Fruit fly (Drosophila melanogaster) whole organism, embryonic: ENCODE results near the gene Pi3K68D.

Experiments used
- ATbp ChIP-seq: fragments of 200-800 bp; sonication (Bioruptor generic); optimal IDR thresholded peaks from 2 replicates; lab custom pipeline; 2017; ENCODE audit warnings: missing biosample characterization, mild to moderate bottlenecking, missing genetic modification characterization, missing genetic modification reagents
- Abd-B ChIP-seq: fragments of 200-800 bp; sonication (Bioruptor generic); optimal IDR thresholded peaks from 2 replicates; lab custom pipeline; 2018; ENCODE audit warnings: missing biosample characterization, mild to moderate bottlenecking, missing genetic modification characterization, moderate library complexity
- Antp ChIP-seq: fragments of 200-800 bp; sonication (Bioruptor generic); optimal IDR thresholded peaks from 3 replicates; lab custom pipeline; 2016; ENCODE audit warnings: missing biosample characterization, missing genetic modification characterization
- Atf-2 ChIP-seq: fragments of 200-800 bp; sonication (Bioruptor generic); optimal IDR thresholded peaks from 2 replicates; lab custom pipeline; 2016; ENCODE audit warnings: missing biosample characterization, missing genetic modification characterization
- BEAF-32 ChIP-seq: fragments of 200-800 bp; sonication (Bioruptor generic); optimal IDR thresholded peaks from 3 replicates; lab custom pipeline; 2017; ENCODE audit warnings: missing biosample characterization, missing genetic modification characterization, mild to moderate bottlenecking, moderate library complexity, missing genetic modification reagents
- CG10462 ChIP-seq: fragments of 200-800 bp; sonication (Bioruptor generic); optimal IDR thresholded peaks from 2 replicates; lab custom pipeline; 2016; ENCODE audit warnings: missing biosample characterization, missing genetic modification characterization
- CG10959 ChIP-seq: fragments of 200-800 bp; sonication (Bioruptor generic); IDR thresholded peaks from 2 replicates; pipeline ENCODE4 v1.3.6; 2022; ENCODE audit warnings: missing biosample characterization, missing genetic modification characterization
- CG13287 ChIP-seq: fragments of 200-800 bp; sonication (Bioruptor generic); IDR thresholded peaks from 2 replicates; pipeline ENCODE4 v1.3.6; 2022; ENCODE audit warnings: missing biosample characterization, missing genetic modification characterization; ENCODE audit not compliant: partially characterized antibody
- CG13424 ChIP-seq: fragments of 200-800 bp; sonication (Bioruptor generic); optimal IDR thresholded peaks from 2 replicates; lab custom pipeline; 2019; ENCODE audit warnings: missing biosample characterization, mild to moderate bottlenecking, missing genetic modification characterization, moderate library complexity
- CG13775 ChIP-seq: fragments of 200-800 bp; sonication (Bioruptor generic); optimal IDR thresholded peaks from 3 replicates; lab custom pipeline; 2017; ENCODE audit warnings: missing biosample characterization, mild to moderate bottlenecking, missing genetic modification characterization
- CG14050 ChIP-seq: fragments of 200-800 bp; sonication (Bioruptor generic); IDR thresholded peaks from 3 replicates; pipeline ENCODE4 v1.3.6; 2022; ENCODE audit warnings: missing biosample characterization, missing genetic modification characterization
- CG15696 ChIP-seq: fragments of 200-800 bp; sonication (Bioruptor generic); optimal IDR thresholded peaks from 2 replicates; lab custom pipeline; 2019; ENCODE audit warnings: missing biosample characterization, mild to moderate bottlenecking, missing genetic modification characterization, moderate library complexity
- CG1647 ChIP-seq: fragments of 200-800 bp; sonication (Bioruptor generic); optimal IDR thresholded peaks from 3 replicates; lab custom pipeline; 2016; ENCODE audit warnings: missing biosample characterization, missing genetic modification characterization
- CG17328 ChIP-seq: fragments of 200-800 bp; sonication (Bioruptor generic); IDR thresholded peaks from 2 replicates; pipeline ENCODE4 v1.3.6; 2022; ENCODE audit warnings: missing biosample characterization, missing genetic modification characterization
- CG18619 ChIP-seq: fragments of 200-800 bp; sonication (Bioruptor generic); optimal IDR thresholded peaks from 3 replicates; lab custom pipeline; 2017; ENCODE audit warnings: missing biosample characterization, mild to moderate bottlenecking, missing genetic modification characterization
- CG18764 ChIP-seq: fragments of 200-800 bp; sonication (Bioruptor generic); optimal IDR thresholded peaks from 3 replicates; lab custom pipeline; 2016; ENCODE audit warnings: missing biosample characterization, missing genetic modification characterization
- CG2712 ChIP-seq: fragments of 200-800 bp; optimal IDR thresholded peaks from 3 replicates; lab custom pipeline; 2019; ENCODE audit warnings: missing biosample characterization, mild to moderate bottlenecking, missing genetic modification characterization, moderate library complexity
- CG3838 ChIP-seq: fragments of 200-800 bp; sonication (Bioruptor generic); optimal IDR thresholded peaks from 3 replicates; lab custom pipeline; 2016; ENCODE audit warnings: missing biosample characterization, missing genetic modification characterization
- CG4328 ChIP-seq: fragments of 200-800 bp; sonication (Bioruptor generic); optimal IDR thresholded peaks from 3 replicates; lab custom pipeline; 2017; ENCODE audit warnings: missing biosample characterization, missing genetic modification reagents, missing genetic modification characterization
- CG6175 ChIP-seq: fragments of 200-800 bp; sonication (Bioruptor generic); IDR thresholded peaks from 3 replicates; pipeline ENCODE4 v1.3.6; 2022; ENCODE audit warnings: missing biosample characterization, missing genetic modification characterization
- CG7556 ChIP-seq: fragments of 200-800 bp; sonication (Bioruptor generic); optimal IDR thresholded peaks from 2 replicates; lab custom pipeline; 2017; ENCODE audit warnings: missing biosample characterization, mild to moderate bottlenecking, missing genetic modification characterization
- CG8924 ChIP-seq: fragments of 200-800 bp; optimal IDR thresholded peaks from 3 replicates; lab custom pipeline; 2019; ENCODE audit warnings: missing biosample characterization, mild to moderate bottlenecking, missing genetic modification characterization, moderate library complexity
- CG9609 ChIP-seq: fragments of 200-800 bp; sonication (Bioruptor generic); optimal IDR thresholded peaks from 3 replicates; lab custom pipeline; 2016; ENCODE audit warnings: missing biosample characterization, missing genetic modification characterization
- Dip2 ChIP-seq: fragments of 200-800 bp; sonication (Bioruptor generic); IDR thresholded peaks from 2 replicates; pipeline ENCODE4 v1.3.6; 2022; ENCODE audit warnings: missing biosample characterization, missing genetic modification characterization
- GATAe ChIP-seq: fragments of 200-800 bp; sonication (Bioruptor generic); conservative IDR thresholded peaks from 2 replicates; pipeline ENCODE4 v1.3.6; 2022; ENCODE audit warnings: missing biosample characterization, missing genetic modification characterization
- HLHmδ ChIP-seq: fragments of 200-800 bp; sonication (Bioruptor generic); optimal IDR thresholded peaks from 2 replicates; lab custom pipeline; 2018; ENCODE audit warnings: missing biosample characterization, mild to moderate bottlenecking, missing genetic modification characterization, moderate library complexity
- Hmx ChIP-seq: fragments of 200-800 bp; sonication (Bioruptor generic); optimal IDR thresholded peaks from 2 replicates; lab custom pipeline; 2016; ENCODE audit warnings: missing biosample characterization, missing genetic modification characterization
- Oli ChIP-seq: fragments of 200-800 bp; sonication (Bioruptor generic); optimal IDR thresholded peaks from 2 replicates; lab custom pipeline; 2018; ENCODE audit warnings: missing biosample characterization, mild to moderate bottlenecking, missing genetic modification characterization, moderate library complexity
- Optix ChIP-seq: fragments of 200-800 bp; sonication (Bioruptor generic); IDR thresholded peaks from 3 replicates; pipeline ENCODE4 v1.3.6; 2022; ENCODE audit warnings: missing biosample characterization, missing genetic modification characterization
- Sin3A ChIP-seq: fragments of >200 bp; optimal IDR thresholded peaks from 2 replicates; lab custom pipeline; 2018
- Sry-β ChIP-seq: fragments of 200-800 bp; sonication (Bioruptor generic); optimal IDR thresholded peaks from 2 replicates; lab custom pipeline; 2018; ENCODE audit warnings: missing biosample characterization, mild to moderate bottlenecking, missing genetic modification characterization, moderate library complexity
- Taf1 ChIP-seq: fragments of 200-800 bp; sonication (Bioruptor generic); IDR thresholded peaks from 2 replicates; pipeline ENCODE4 v1.3.6; 2022; ENCODE audit warnings: missing biosample characterization, missing genetic modification characterization
- Xrp1 ChIP-seq: fragments of 200-800 bp; sonication (Bioruptor generic); IDR thresholded peaks from 2 replicates; pipeline ENCODE4 v1.3.6; 2022; ENCODE audit warnings: missing biosample characterization, missing genetic modification characterization
- YL-1 ChIP-seq: fragments of 200-800 bp; sonication (Bioruptor generic); optimal IDR thresholded peaks from 3 replicates; lab custom pipeline; 2017; ENCODE audit warnings: missing biosample characterization, mild to moderate bottlenecking, missing genetic modification characterization
- bcd ChIP-seq: fragments of 200-800 bp; sonication (Bioruptor generic); optimal IDR thresholded peaks from 2 replicates; lab custom pipeline; 2017; ENCODE audit warnings: missing biosample characterization, mild to moderate bottlenecking, missing genetic modification characterization
- ci ChIP-seq: fragments of 200-800 bp; sonication (Bioruptor generic); IDR thresholded peaks from 3 replicates; pipeline ENCODE4 v1.3.6; 2022; ENCODE audit warnings: missing biosample characterization, missing genetic modification characterization
- cwo ChIP-seq: fragments of 200-800 bp; sonication (Bioruptor generic); optimal IDR thresholded peaks from 3 replicates; lab custom pipeline; 2017; ENCODE audit warnings: missing biosample characterization, missing genetic modification characterization, mild to moderate bottlenecking, moderate library complexity, missing genetic modification reagents
- esg ChIP-seq: fragments of 200-800 bp; sonication (Bioruptor generic); conservative IDR thresholded peaks from 2 replicates; pipeline ENCODE4 v1.3.6; 2022; ENCODE audit warnings: missing biosample characterization, missing genetic modification characterization
- eyg ChIP-seq: fragments of 200-800 bp; sonication (Bioruptor generic); optimal IDR thresholded peaks from 3 replicates; lab custom pipeline; 2016; ENCODE audit warnings: missing biosample characterization, missing genetic modification characterization
- fd3F ChIP-seq: fragments of 200-800 bp; sonication (Bioruptor generic); optimal IDR thresholded peaks from 2 replicates; lab custom pipeline; 2018; ENCODE audit warnings: missing biosample characterization, mild to moderate bottlenecking, missing genetic modification characterization, moderate library complexity
- lmd ChIP-seq: fragments of 200-800 bp; sonication (Bioruptor generic); IDR thresholded peaks from 2 replicates; pipeline ENCODE4 v1.3.6; 2022; ENCODE audit warnings: missing biosample characterization, missing genetic modification characterization
- maf-S ChIP-seq: fragments of 200-800 bp; sonication (Bioruptor generic); optimal IDR thresholded peaks from 2 replicates; lab custom pipeline; 2016; ENCODE audit warnings: missing biosample characterization, missing genetic modification characterization
- nerfin-1 ChIP-seq: fragments of 200-800 bp; sonication (Bioruptor generic); optimal IDR thresholded peaks from 3 replicates; lab custom pipeline; 2019; ENCODE audit warnings: missing biosample characterization, mild to moderate bottlenecking, missing genetic modification characterization, moderate library complexity
- odd ChIP-seq: fragments of 200-800 bp; sonication (Bioruptor generic); optimal IDR thresholded peaks from 2 replicates; lab custom pipeline; 2017; ENCODE audit warnings: missing biosample characterization, mild to moderate bottlenecking, missing genetic modification characterization
- pho ChIP-seq: fragments of 200-800 bp; sonication (Bioruptor generic); optimal IDR thresholded peaks from 2 replicates; lab custom pipeline; 2016; ENCODE audit warnings: missing biosample characterization, missing genetic modification characterization
- phol ChIP-seq: fragments of 200-800 bp; sonication (Bioruptor generic); optimal IDR thresholded peaks from 3 replicates; lab custom pipeline; 2018; ENCODE audit warnings: missing biosample characterization, mild to moderate bottlenecking, missing genetic modification characterization, moderate library complexity
- pnt ChIP-seq: fragments of 200-800 bp; sonication (Bioruptor generic); optimal IDR thresholded peaks from 3 replicates; lab custom pipeline; 2016; ENCODE audit warnings: missing biosample characterization, missing genetic modification characterization
- repo ChIP-seq: fragments of 200-800 bp; sonication (Bioruptor generic); optimal IDR thresholded peaks from 2 replicates; lab custom pipeline; 2016; ENCODE audit warnings: missing biosample characterization, missing genetic modification characterization
- schlank ChIP-seq: fragments of 200-800 bp; sonication (Bioruptor generic); optimal IDR thresholded peaks from 2 replicates; lab custom pipeline; 2018; ENCODE audit warnings: missing biosample characterization, mild to moderate bottlenecking, missing genetic modification characterization
- sna ChIP-seq: fragments of 200-800 bp; sonication (Bioruptor generic); IDR thresholded peaks from 2 replicates; pipeline ENCODE4 v1.3.6; 2022; ENCODE audit warnings: missing biosample characterization, missing genetic modification characterization; ENCODE audit not compliant: partially characterized antibody
- tgo ChIP-seq: fragments of 200-800 bp; sonication (Bioruptor generic); IDR thresholded peaks from 3 replicates; pipeline ENCODE4 v1.3.6; 2022; ENCODE audit warnings: missing biosample characterization, missing genetic modification characterization
- unpg ChIP-seq: fragments of 200-800 bp; sonication (Bioruptor generic); optimal IDR thresholded peaks from 3 replicates; lab custom pipeline; 2018; ENCODE audit warnings: missing biosample characterization, mild to moderate bottlenecking, missing genetic modification characterization, moderate library complexity
- usp ChIP-seq: fragments of >200 bp; optimal IDR thresholded peaks from 2 replicates; lab custom pipeline; 2017; ENCODE audit warnings: missing biosample characterization, missing genetic modification characterization

The Pi3K68D gene

dm6 chr3L:11789773-11790172 lies at the start of gene Pi3K68D (continued):
- peak; percentile 27 for TF ChIP-seq CG8924 (tag; lab: Kevin White, UChicago)
- TF ChIP-seq Optix (GFP tag; lab: Robert Waterston, UW) = no peak
- TF ChIP-seq bcd (GFP tag; lab: Kevin White, UChicago) = no peak
- no peak for TF ChIP-seq eyg (GFP tag; lab: Kevin White, UChicago)
- no peak for TF ChIP-seq odd
- peak; percentile 97 for TF ChIP-seq BEAF-32 (GFP tag; lab: Kevin White, UChicago)
- no peak for TF ChIP-seq repo (GFP tag; lab: Kevin White, UChicago)
- no peak for TF ChIP-seq ATbp (GFP tag; lab: Kevin White, UChicago)
- no peak for TF ChIP-seq Taf1 (GFP tag; lab: Robert Waterston, UW)
- no peak for TF ChIP-seq CG14050 (GFP tag; lab: Robert Waterston, UW)
- TF ChIP-seq Xrp1 = no peak
- TF ChIP-seq CG15696 (tag; lab: Kevin White, UChicago) = no peak
- TF ChIP-seq CG6175 (GFP tag; lab: Robert Waterston, UW) = no peak
- TF ChIP-seq CG18619 (GFP tag; lab: Kevin White, UChicago) = no peak
- no peak for TF ChIP-seq CG4328
- TF ChIP-seq Sin3A (lab: Kevin White, UChicago) = peak; percentile 12
- peak; percentile 39 for TF ChIP-seq YL-1 (GFP tag; lab: Kevin White, UChicago)
- TF ChIP-seq HLHmδ (GFP tag; lab: Kevin White, UChicago) = no peak
- TF ChIP-seq CG2712 (tag; lab: Kevin White, UChicago) = peak; percentile 29
- TF ChIP-seq nerfin-1 = no peak
- TF ChIP-seq CG18764 (GFP tag; lab: Kevin White, UChicago) = no peak
- TF ChIP-seq Abd-B (GFP tag; lab: Kevin White, UChicago) = no peak
- no peak for TF ChIP-seq ci (GFP tag; lab: Robert Waterston, UW)
- TF ChIP-seq Oli (tag; lab: Kevin White, UChicago) = no peak
- peak; percentile 13 for TF ChIP-seq CG1647 (GFP tag; lab: Kevin White, UChicago)
- no peak for TF ChIP-seq esg (GFP tag; lab: Robert Waterston, UW)
- peak; percentile 86 for TF ChIP-seq sna (GFP tag; lab: Robert Waterston, UW)
- TF ChIP-seq cwo (GFP tag; lab: Kevin White, UChicago) = no peak
- peak; percentile 47 for TF ChIP-seq phol
- no peak for TF ChIP-seq usp (GFP tag; lab: Kevin White, UChicago)
- no peak for TF ChIP-seq CG13775
- TF ChIP-seq pho (GFP tag; lab: Kevin White, UChicago) = peak; percentile 16
- no peak for TF ChIP-seq maf-S
- no peak for TF ChIP-seq CG13424 (tag; lab: Kevin White, UChicago)
- peak; percentile 50 for TF ChIP-seq CG3838 (GFP tag; lab: Kevin White, UChicago)
- TF ChIP-seq schlank = no peak
- no peak for TF ChIP-seq CG17328 (GFP tag; lab: Robert Waterston, UW)
- TF ChIP-seq Sry-β (GFP tag; lab: Kevin White, UChicago) = no peak
- peak; percentile 95 for TF ChIP-seq CG13287 (GFP tag; lab: Robert Waterston, UW)
- no peak for TF ChIP-seq unpg (GFP tag; lab: Kevin White, UChicago)
- no peak for TF ChIP-seq Dip2 (GFP tag; lab: Robert Waterston, UW)
- no peak for TF ChIP-seq Hmx (GFP tag; lab: Kevin White, UChicago)
- TF ChIP-seq Antp = no peak
- TF ChIP-seq CG10462 = no peak
- TF ChIP-seq fd3F (GFP tag; lab: Kevin White, UChicago) = no peak
- no peak for TF ChIP-seq tgo (GFP tag; lab: Robert Waterston, UW)
- no peak for TF ChIP-seq pnt
- TF ChIP-seq GATAe (GFP tag; lab: Robert Waterston, UW) = no peak
- TF ChIP-seq Atf-2 (GFP tag; lab: Kevin White, UChicago) = no peak
- TF ChIP-seq CG7556 (GFP tag; lab: Kevin White, UChicago) = no peak
- no peak for TF ChIP-seq lmd (GFP tag; lab: Robert Waterston, UW)
- no peak for TF ChIP-seq CG9609
- no peak for TF ChIP-seq CG10959 (GFP tag; lab: Robert Waterston, UW)
